Worm (Caenorhabditis elegans) whole organism, L2 larva: Measurements from ENCODE around the gene F47G3.4.
A peak's percentile ranks its signal among the peaks of the same experiment; 100 is the strongest.

ENCODE experiments used
- C34F6.9 ChIP-seq: fragments of 150-350 bp; optimal IDR thresholded peaks from 2 replicates; lab custom pipeline; 2014; ENCODE audit warnings: missing biosample characterization, missing genetic modification characterization
- F13H6.1 ChIP-seq: sonication (generic microtip); optimal IDR thresholded peaks from 2 replicates; lab custom pipeline; 2016; ENCODE audit warnings: missing genetic modification characterization, missing compliant biosample characterization
- R02D3.7 ChIP-seq: fragments of 150-350 bp; optimal IDR thresholded peaks from 2 replicates; lab custom pipeline; 2014; ENCODE audit warnings: missing biosample characterization, missing genetic modification characterization
- Y55F3AM.14 ChIP-seq: fragments of 200-800 bp; sonication (Bioruptor generic); optimal IDR thresholded peaks from 2 replicates; lab custom pipeline; 2018; ENCODE audit warnings: mild to moderate bottlenecking, missing genetic modification characterization, missing compliant biosample characterization
- ZK546.5 ChIP-seq: sonication (generic microtip); optimal IDR thresholded peaks from 2 replicates; lab custom pipeline; 2017; ENCODE audit warnings: missing biosample characterization, missing genetic modification characterization
- aly-2 ChIP-seq: fragments of 150-350 bp; optimal IDR thresholded peaks from 2 replicates; lab custom pipeline; 2014; ENCODE audit warnings: missing biosample characterization, missing genetic modification characterization
- ama-1 ChIP-seq: fragments of 150-350 bp; optimal IDR thresholded peaks from 2 replicates; lab custom pipeline; 2018; ENCODE audit warnings: inconsistent platforms
- blmp-1 ChIP-seq: sonication (generic microtip); optimal IDR thresholded peaks from 2 replicates; lab custom pipeline; 2017; ENCODE audit warnings: missing genetic modification characterization, mild to moderate bottlenecking, missing compliant biosample characterization, antibody characterized with exemption, moderate library complexity; ENCODE audit not compliant: insufficient read depth
- ceh-16 ChIP-seq: fragments of 150-350 bp; optimal IDR thresholded peaks from 2 replicates; lab custom pipeline; 2014; ENCODE audit warnings: missing biosample characterization, missing genetic modification characterization
- crh-2 ChIP-seq: sonication (generic microtip); optimal IDR thresholded peaks from 2 replicates; lab custom pipeline; 2017; ENCODE audit warnings: missing biosample characterization, missing genetic modification characterization
- dmd-4 ChIP-seq: sonication (generic microtip); optimal IDR thresholded peaks from 2 replicates; lab custom pipeline; 2017; ENCODE audit warnings: missing biosample characterization, missing genetic modification characterization
- egl-27 ChIP-seq: sonication (generic microtip); optimal IDR thresholded peaks from 3 replicates; lab custom pipeline; 2017; ENCODE audit warnings: missing biosample characterization, missing genetic modification reagents, missing genetic modification characterization
- elt-1 ChIP-seq: fragments of 150-350 bp; optimal IDR thresholded peaks from 2 replicates; lab custom pipeline; 2014; ENCODE audit warnings: missing biosample characterization, missing genetic modification characterization
- elt-3 ChIP-seq: sonication (generic microtip); optimal IDR thresholded peaks from 2 replicates; lab custom pipeline; 2017; ENCODE audit warnings: missing biosample characterization, missing genetic modification characterization
- gmeb-1 ChIP-seq: fragments of 150-350 bp; optimal IDR thresholded peaks from 2 replicates; lab custom pipeline; 2014; ENCODE audit warnings: missing biosample characterization, missing genetic modification characterization
- lin-11 ChIP-seq: fragments of 150-350 bp; sonication (generic microtip); optimal IDR thresholded peaks from 2 replicates; lab custom pipeline; 2014; ENCODE audit warnings: missing biosample characterization, missing genetic modification characterization, inconsistent platforms, mixed read lengths
- lin-39 ChIP-seq: fragments of 150-350 bp; optimal IDR thresholded peaks from 2 replicates; lab custom pipeline; 2014; ENCODE audit warnings: missing biosample characterization, missing genetic modification reagents, missing genetic modification characterization
- lsy-2 ChIP-seq, 2 experiments: fragments of 150-350 bp in 1 of 2; sonication (generic microtip) in 1 of 2; optimal IDR thresholded peaks; 2 replicates each; lab custom pipeline; 2014 to 2017; ENCODE audit warnings: missing biosample characterization in 2 of 2, missing genetic modification characterization in 2 of 2
- mab-5 ChIP-seq: fragments of 150-350 bp; optimal IDR thresholded peaks from 2 replicates; lab custom pipeline; 2014; ENCODE audit warnings: missing biosample characterization, missing genetic modification characterization
- mbf-1 ChIP-seq: sonication (generic microtip); optimal IDR thresholded peaks from 2 replicates; lab custom pipeline; 2017; ENCODE audit warnings: missing biosample characterization, missing genetic modification characterization
- mdl-1 ChIP-seq, 2 experiments: fragments of 150-350 bp in 1 of 2; sonication (generic microtip) in 1 of 2; optimal IDR thresholded peaks; 2 replicates each; lab custom pipeline; 2017; ENCODE audit warnings: missing biosample characterization in 2 of 2, missing genetic modification characterization in 2 of 2
- nhr-10 ChIP-seq: sonication (generic microtip); optimal IDR thresholded peaks from 2 replicates; lab custom pipeline; 2017; ENCODE audit warnings: missing biosample characterization, missing genetic modification characterization
- nhr-11 ChIP-seq: fragments of 150-350 bp; optimal IDR thresholded peaks from 2 replicates; lab custom pipeline; 2014; ENCODE audit warnings: missing biosample characterization, missing genetic modification characterization
- nhr-12 ChIP-seq: fragments of 150-350 bp; optimal IDR thresholded peaks from 2 replicates; lab custom pipeline; 2014; ENCODE audit warnings: missing biosample characterization, missing genetic modification characterization
- nhr-129 ChIP-seq: fragments of 150-350 bp; optimal IDR thresholded peaks from 2 replicates; lab custom pipeline; 2014; ENCODE audit warnings: missing biosample characterization, missing genetic modification characterization
- nhr-21 ChIP-seq: fragments of 150-350 bp; optimal IDR thresholded peaks from 2 replicates; lab custom pipeline; 2014; ENCODE audit warnings: missing biosample characterization, missing genetic modification characterization
- nhr-23 ChIP-seq: fragments of 150-350 bp; optimal IDR thresholded peaks from 2 replicates; lab custom pipeline; 2014; ENCODE audit warnings: missing biosample characterization, missing genetic modification reagents, missing genetic modification characterization
- nhr-237 ChIP-seq: fragments of 150-350 bp; optimal IDR thresholded peaks from 2 replicates; lab custom pipeline; 2014; ENCODE audit warnings: missing biosample characterization, missing genetic modification characterization
- nhr-25 ChIP-seq: fragments of 150-350 bp; sonication (generic microtip); optimal IDR thresholded peaks from 3 replicates; lab custom pipeline; 2014; ENCODE audit warnings: missing biosample characterization, missing genetic modification characterization
- nhr-6 ChIP-seq: fragments of 150-350 bp; optimal IDR thresholded peaks from 2 replicates; lab custom pipeline; 2014; ENCODE audit warnings: missing biosample characterization, missing genetic modification characterization
- nhr-77 ChIP-seq: fragments of 150-350 bp; optimal IDR thresholded peaks from 2 replicates; lab custom pipeline; 2014; ENCODE audit warnings: missing biosample characterization, missing genetic modification characterization
- peb-1 ChIP-seq: fragments of 150-350 bp; optimal IDR thresholded peaks from 2 replicates; lab custom pipeline; 2014; ENCODE audit warnings: missing biosample characterization, missing genetic modification characterization
- sem-4 ChIP-seq: fragments of 150-350 bp; optimal IDR thresholded peaks from 2 replicates; lab custom pipeline; 2014; ENCODE audit warnings: missing biosample characterization, missing genetic modification reagents, missing genetic modification characterization
- skn-1 ChIP-seq: sonication (generic microtip); optimal IDR thresholded peaks from 2 replicates; lab custom pipeline; 2017; ENCODE audit warnings: missing biosample characterization, missing genetic modification characterization
- sma-3 ChIP-seq: sonication (generic microtip); optimal IDR thresholded peaks from 2 replicates; lab custom pipeline; 2016; ENCODE audit warnings: missing genetic modification reagents, missing genetic modification characterization, missing compliant biosample characterization
- sma-9 ChIP-seq, 2 experiments: fragments of 150-350 bp in 1 of 2; sonication (generic microtip) in 1 of 2; optimal IDR thresholded peaks; 2 replicates each; lab custom pipeline; 2014 to 2016; ENCODE audit warnings: missing genetic modification characterization in 2 of 2, mild to moderate bottlenecking in 1 of 2, missing biosample characterization in 1 of 2, missing compliant biosample characterization in 1 of 2, missing genetic modification reagents in 1 of 2, moderate library complexity in 1 of 2
- snpc-4 ChIP-seq: fragments of 150-350 bp; optimal IDR thresholded peaks from 2 replicates; lab custom pipeline; 2014; ENCODE audit warnings: missing biosample characterization, missing genetic modification characterization
- unc-39 ChIP-seq: fragments of 150-350 bp; optimal IDR thresholded peaks from 2 replicates; lab custom pipeline; 2014; ENCODE audit warnings: missing biosample characterization, missing genetic modification characterization
- unc-55 ChIP-seq: fragments of 150-350 bp; sonication (generic microtip); optimal IDR thresholded peaks from 3 replicates; lab custom pipeline; 2014; ENCODE audit warnings: missing biosample characterization, missing genetic modification reagents, missing genetic modification characterization
- unc-62 ChIP-seq: fragments of 150-350 bp; optimal IDR thresholded peaks from 2 replicates; lab custom pipeline; 2014; ENCODE audit warnings: missing biosample characterization, missing genetic modification reagents, missing genetic modification characterization
- ztf-1 ChIP-seq: fragments of 200-800 bp; sonication (Bioruptor generic); conservative IDR thresholded peaks from 2 replicates; pipeline ENCODE4 v1.3.6; 2022; ENCODE audit warnings: missing genetic modification characterization, missing compliant biosample characterization
- ztf-11 ChIP-seq: sonication (generic microtip); optimal IDR thresholded peaks from 2 replicates; lab custom pipeline; 2017; ENCODE audit warnings: missing biosample characterization, missing genetic modification characterization
- ztf-4 ChIP-seq: fragments of 150-350 bp; optimal IDR thresholded peaks from 2 replicates; lab custom pipeline; 2014; ENCODE audit warnings: missing biosample characterization, missing genetic modification characterization

The F47G3.4 gene

ce11 chrX:2364703-2365299 lies 16.6 kb upstream of the F47G3.4 start (continued):
- TF ChIP-seq sma-9 (GFP tag; optimal IDR thresholded peaks at IDR 0.05; lab: Kevin White, UChicago) (peak; percentile 85), sma-9 (tag; optimal IDR thresholded peaks at IDR 0.05; lab: Kevin White, UChicago) (no peak), blmp-1 (tag; lab: Kevin White, UChicago) (peak; percentile 68), nhr-25 (peak; percentile 97), unc-39 (tag; lab: Kevin White, UChicago) (no peak), mdl-1 (tag; optimal IDR thresholded peaks at IDR 0.05; lab: Kevin White, UChicago) (peak; percentile 34 to 64), nhr-129 (tag; lab: Kevin White, UChicago) (peak; percentile 85), mab-5 (peak; percentile 53), lin-39 (no peak), gmeb-1 (peak; percentile 92), nhr-23 (no peak), snpc-4 (peak; percentile 63), Y55F3AM.14 (peak; percentile 53), egl-27 (tag; lab: Kevin White, UChicago) (peak; percentile 92), R02D3.7 (peak; percentile 66), nhr-21 (tag; lab: Kevin White, UChicago) (peak; percentile 97), elt-1 (tag; lab: Kevin White, UChicago) (no peak), sma-3 (GFP tag; lab: Kevin White, UChicago) (peak; percentile 95), C34F6.9 (peak; percentile 75), nhr-77 (peak; percentile 93), dmd-4 (tag; lab: Kevin White, UChicago) (peak; percentile 76), lin-11 (no peak), unc-62 (no peak), peb-1 (tag; lab: Kevin White, UChicago) (no peak), unc-55 (GFP tag; lab: Kevin White, UChicago) (peak; percentile 58)
- TF ChIP-seq, all 48 proteins: peak for 34

DNA sequence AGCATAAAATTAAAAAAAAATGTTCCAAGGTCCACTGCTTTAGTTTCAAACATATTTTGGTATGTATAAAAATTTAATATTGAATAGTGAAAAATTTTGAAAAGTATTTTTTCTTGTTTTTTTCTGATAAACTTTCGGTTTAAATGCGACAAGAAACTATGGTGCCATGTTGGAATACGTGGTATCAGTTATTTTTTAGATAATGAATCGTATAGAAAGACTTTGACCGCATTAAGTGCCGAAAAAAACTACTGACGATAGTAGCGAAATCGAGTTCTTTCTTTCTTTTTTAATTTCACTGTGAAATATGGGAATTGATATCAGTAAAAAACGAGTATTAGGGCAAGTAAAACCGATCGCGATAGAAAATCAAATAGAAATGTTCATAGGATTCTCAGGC lies 15.5 kb upstream of the F47G3.4 start, which contains the start of gene T24D8.6:
Gene T24D8.6 (minus strand): TSS at position 101 of the 400 bp plus-strand sequence.
- TF ChIP-seq nhr-12: no peak

DNA sequence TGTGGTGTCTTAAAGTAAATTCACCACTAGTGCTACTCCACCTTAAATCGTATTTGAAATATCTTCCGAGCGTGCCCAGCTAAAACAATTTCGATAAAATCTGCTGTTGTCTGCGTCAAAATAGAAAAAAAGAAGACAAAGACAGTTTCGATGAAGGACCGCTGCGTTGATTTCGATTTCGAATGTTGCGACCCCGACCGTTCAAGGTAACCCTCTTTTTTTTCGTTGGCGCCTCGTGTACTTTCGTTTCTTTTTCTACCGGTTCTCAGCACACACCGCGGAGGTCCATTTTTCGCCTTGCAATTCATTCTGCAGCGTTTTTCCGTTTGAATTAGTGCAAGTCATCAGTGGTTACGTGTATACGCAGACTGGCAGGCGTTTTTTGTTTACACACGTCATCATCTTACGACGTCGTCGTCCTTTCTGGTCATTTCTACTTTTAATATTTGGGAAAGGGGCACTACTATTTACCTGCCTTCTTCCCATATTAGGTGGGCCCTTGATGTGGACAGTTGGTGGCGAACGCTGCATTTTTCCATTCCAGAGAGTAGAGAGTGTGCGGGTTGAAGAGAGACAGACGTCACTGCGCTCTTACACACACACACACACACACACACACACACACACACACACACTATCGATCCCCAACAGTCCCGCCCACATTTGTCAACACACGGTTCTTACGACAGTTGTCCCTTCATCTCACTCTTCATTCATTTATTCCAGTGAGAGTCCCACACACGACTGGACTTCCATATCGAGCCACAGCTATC lies 13.2 kb upstream of the F47G3.4 start:
- TF ChIP-seq peb-1 (tag; lab: Kevin White, UChicago): no peak
- TF ChIP-seq skn-1: no peak
- TF ChIP-seq nhr-25: peak; percentile 83
- TF ChIP-seq mdl-1 (tag; optimal IDR thresholded peaks at IDR 0.05; lab: Kevin White, UChicago): no peak
- no peak for TF ChIP-seq nhr-11 (tag; lab: Kevin White, UChicago)
- TF ChIP-seq nhr-237 (tag; lab: Kevin White, UChicago): no peak
- no peak for TF ChIP-seq lsy-2 (tag; optimal IDR thresholded peaks at IDR 0.05; lab: Kevin White, UChicago)
- no peak for TF ChIP-seq R02D3.7
- no peak for TF ChIP-seq unc-55 (GFP tag; lab: Kevin White, UChicago)
- no peak for TF ChIP-seq gmeb-1
- no peak for TF ChIP-seq sem-4 (tag; lab: Kevin White, UChicago)
- no peak for TF ChIP-seq nhr-23
- TF ChIP-seq ceh-16 (tag; lab: Kevin White, UChicago): no peak
- no peak for TF ChIP-seq ZK546.5 (tag; lab: Kevin White, UChicago)
- peak; percentile 85 for TF ChIP-seq blmp-1 (tag; lab: Kevin White, UChicago)
- TF ChIP-seq ztf-1 (GFP tag; lab: Robert Waterston, UW): no peak
- TF ChIP-seq ztf-11 (tag; lab: Kevin White, UChicago): no peak
- no peak for TF ChIP-seq elt-3 (tag; lab: Kevin White, UChicago)
- TF ChIP-seq ztf-4 (tag; lab: Kevin White, UChicago): no peak
- no peak for TF ChIP-seq crh-2 (tag; lab: Kevin White, UChicago)
- peak; percentile 43 for TF ChIP-seq F13H6.1 (tag; lab: Kevin White, UChicago)
- no peak for TF ChIP-seq nhr-6 (tag; lab: Kevin White, UChicago)
- TF ChIP-seq mbf-1 (tag; lab: Kevin White, UChicago): no peak
- TF ChIP-seq sma-9 (GFP tag; optimal IDR thresholded peaks at IDR 0.05; lab: Kevin White, UChicago): peak; percentile 47
- no peak for TF ChIP-seq sma-9 (tag; optimal IDR thresholded peaks at IDR 0.05; lab: Kevin White, UChicago)
- TF ChIP-seq egl-27 (tag; lab: Kevin White, UChicago): no peak
- no peak for TF ChIP-seq lin-39
- no peak for TF ChIP-seq dmd-4 (tag; lab: Kevin White, UChicago)
- TF ChIP-seq unc-62: no peak
- TF ChIP-seq ama-1 (lab: Kevin White, UChicago): no peak
- TF ChIP-seq nhr-12: no peak
- peak; percentile 28 for TF ChIP-seq nhr-129 (tag; lab: Kevin White, UChicago)
- no peak for TF ChIP-seq unc-39 (tag; lab: Kevin White, UChicago)
- TF ChIP-seq nhr-10 (tag; lab: Kevin White, UChicago): no peak
- TF ChIP-seq elt-1 (tag; lab: Kevin White, UChicago): no peak
- no peak for TF ChIP-seq Y55F3AM.14
- TF ChIP-seq aly-2: no peak
- TF ChIP-seq nhr-77: no peak
- no peak for TF ChIP-seq sma-3 (GFP tag; lab: Kevin White, UChicago)
- no peak for TF ChIP-seq nhr-21 (tag; lab: Kevin White, UChicago)
